Worm (Caenorhabditis elegans) whole organism, L1 larva: ENCODE data around the gene Y57G11C.36.

Source experiments
- C04F5.9 ChIP-seq: sonication (generic microtip); optimal IDR thresholded peaks from 2 replicates; lab custom pipeline; 2016; ENCODE audit warnings: missing genetic modification characterization, missing compliant biosample characterization
- aha-1 ChIP-seq: fragments of 150-350 bp; optimal IDR thresholded peaks from 2 replicates; lab custom pipeline; 2014; ENCODE audit warnings: missing biosample characterization, missing genetic modification characterization
- alr-1 ChIP-seq: fragments of 200-800 bp; sonication (Bioruptor generic); optimal IDR thresholded peaks from 2 replicates; lab custom pipeline; 2018; ENCODE audit warnings: borderline replicate concordance, mild to moderate bottlenecking, missing genetic modification characterization, missing compliant biosample characterization
- aly-2 ChIP-seq: fragments of 150-350 bp; optimal IDR thresholded peaks from 2 replicates; lab custom pipeline; 2014; ENCODE audit warnings: missing biosample characterization, missing genetic modification characterization
- ama-1 ChIP-seq: fragments of 150-350 bp; optimal IDR thresholded peaks from 2 replicates; lab custom pipeline; 2014
- blmp-1 ChIP-seq: fragments of 150-350 bp; optimal IDR thresholded peaks from 2 replicates; lab custom pipeline; 2014; ENCODE audit warnings: missing biosample characterization, missing genetic modification characterization
- ceh-8 ChIP-seq: fragments of 200-800 bp; sonication (Bioruptor generic); optimal IDR thresholded peaks from 2 replicates; lab custom pipeline; 2018; ENCODE audit warnings: mild to moderate bottlenecking, missing genetic modification characterization, moderate library complexity, missing compliant biosample characterization
- dpl-1 ChIP-seq, 3 experiments: fragments of 150-350 bp in 2 of 3; sonication (generic microtip) in 1 of 3; optimal IDR thresholded peaks; 2 replicates each; lab custom pipeline; 2014 to 2017; ENCODE audit warnings: missing biosample characterization in 3 of 3, missing genetic modification characterization in 3 of 3, missing genetic modification reagents in 3 of 3
- efl-1 ChIP-seq, 4 experiments: fragments of 150-350 bp; optimal IDR thresholded peaks in 3 of 4; peaks in 1 of 4; 1 replicate in 1 of 4; 2 replicates in 3 of 4; lab custom pipeline; 2014; ENCODE audit warnings: missing biosample characterization in 2 of 4, missing genetic modification characterization in 2 of 4, missing genetic modification reagents in 2 of 4
- efl-3 ChIP-seq: fragments of 200-800 bp; sonication (Bioruptor generic); optimal IDR thresholded peaks from 2 replicates; lab custom pipeline; 2018; ENCODE audit warnings: mild to moderate bottlenecking, missing genetic modification characterization, missing compliant biosample characterization
- elt-2 ChIP-seq: sonication (generic microtip); optimal IDR thresholded peaks from 2 replicates; lab custom pipeline; 2016; ENCODE audit warnings: missing genetic modification characterization, mild to moderate bottlenecking, inconsistent platforms, missing compliant biosample characterization, missing genetic modification reagents
- elt-3 ChIP-seq, 6 experiments: fragments of 150-350 bp in 1 of 6; sonication (generic microtip); optimal IDR thresholded peaks; 2 replicates each; lab custom pipeline; 2017 to 2018; ENCODE audit warnings: missing biosample characterization in 6 of 6, missing genetic modification characterization in 6 of 6, inconsistent platforms in 1 of 6
- fkh-4 ChIP-seq: sonication (generic microtip); optimal IDR thresholded peaks from 2 replicates; lab custom pipeline; 2016; ENCODE audit warnings: missing compliant biosample characterization, missing genetic modification characterization, borderline replicate concordance
- fkh-8 ChIP-seq: sonication (generic microtip); optimal IDR thresholded peaks from 2 replicates; lab custom pipeline; 2016; ENCODE audit warnings: mild to moderate bottlenecking, missing genetic modification characterization, missing compliant biosample characterization
- hlh-17 ChIP-seq: fragments of 200-800 bp; sonication (Bioruptor generic); optimal IDR thresholded peaks from 2 replicates; lab custom pipeline; 2018; ENCODE audit warnings: missing genetic modification characterization, mild to moderate bottlenecking, missing compliant biosample characterization, moderate library complexity, borderline replicate concordance
- hlh-4 ChIP-seq: sonication (generic microtip); optimal IDR thresholded peaks from 2 replicates; lab custom pipeline; 2016; ENCODE audit warnings: mild to moderate bottlenecking, missing genetic modification characterization, missing compliant biosample characterization
- jun-1 ChIP-seq: fragments of 150-350 bp; optimal IDR thresholded peaks from 2 replicates; lab custom pipeline; 2014; ENCODE audit warnings: missing biosample characterization, missing genetic modification reagents, missing genetic modification characterization
- lin-14 ChIP-seq: fragments of 200-800 bp; sonication (Bioruptor generic); optimal IDR thresholded peaks from 2 replicates; lab custom pipeline; 2018; ENCODE audit warnings: mild to moderate bottlenecking, missing genetic modification characterization, moderate library complexity, missing compliant biosample characterization
- lin-15B ChIP-seq: fragments of 150-350 bp; sonication (generic microtip); optimal IDR thresholded peaks from 3 replicates; lab custom pipeline; 2014; ENCODE audit warnings: missing biosample characterization, missing genetic modification characterization
- lin-39 ChIP-seq: fragments of 150-350 bp; optimal IDR thresholded peaks from 2 replicates; lab custom pipeline; 2014; ENCODE audit warnings: missing biosample characterization, missing genetic modification reagents, missing genetic modification characterization
- lir-3 ChIP-seq: sonication (generic microtip); optimal IDR thresholded peaks from 2 replicates; lab custom pipeline; 2016; ENCODE audit warnings: mild to moderate bottlenecking, missing genetic modification characterization, moderate library complexity, missing compliant biosample characterization; ENCODE audit not compliant: poor library complexity
- lsy-2 ChIP-seq, 2 experiments: fragments of 150-350 bp; optimal IDR thresholded peaks; 2 replicates each; lab custom pipeline; 2014; ENCODE audit warnings: missing biosample characterization in 2 of 2, missing genetic modification characterization in 2 of 2
- mab-9 ChIP-seq: fragments of 200-800 bp; sonication (Bioruptor generic); IDR thresholded peaks from 2 replicates; pipeline ENCODE4 v1.3.6; 2022; ENCODE audit warnings: missing genetic modification reagents, missing genetic modification characterization, missing compliant biosample characterization
- mep-1 ChIP-seq: fragments of 150-350 bp; optimal IDR thresholded peaks from 2 replicates; lab custom pipeline; 2014; ENCODE audit warnings: missing biosample characterization, missing genetic modification characterization
- nhr-11 ChIP-seq: fragments of 150-350 bp; optimal IDR thresholded peaks from 2 replicates; lab custom pipeline; 2014; ENCODE audit warnings: missing biosample characterization, missing genetic modification characterization
- nhr-19 ChIP-seq: fragments of 200-800 bp; sonication (Bioruptor generic); conservative IDR thresholded peaks from 2 replicates; pipeline ENCODE4 v1.3.6; 2022; ENCODE audit warnings: missing genetic modification characterization, missing compliant biosample characterization
- nhr-28 ChIP-seq: fragments of 150-350 bp; optimal IDR thresholded peaks from 2 replicates; lab custom pipeline; 2014; ENCODE audit warnings: missing biosample characterization, missing genetic modification characterization
- nhr-84 ChIP-seq: sonication (generic microtip); optimal IDR thresholded peaks from 2 replicates; lab custom pipeline; 2017; ENCODE audit warnings: missing biosample characterization, missing genetic modification characterization
- pax-3 ChIP-seq: fragments of 200-800 bp; sonication (Bioruptor generic); optimal IDR thresholded peaks from 2 replicates; lab custom pipeline; 2018; ENCODE audit warnings: mild to moderate bottlenecking, missing genetic modification characterization, moderate library complexity, missing compliant biosample characterization
- pqm-1 ChIP-seq: sonication (generic microtip); optimal IDR thresholded peaks from 3 replicates; lab custom pipeline; 2017; ENCODE audit warnings: missing biosample characterization, missing genetic modification characterization
- rnt-1 ChIP-seq: sonication (generic microtip); optimal IDR thresholded peaks from 2 replicates; lab custom pipeline; 2016; ENCODE audit warnings: mild to moderate bottlenecking, missing genetic modification characterization, moderate library complexity, missing compliant biosample characterization
- skn-1 ChIP-seq: fragments of 150-350 bp; optimal IDR thresholded peaks from 2 replicates; lab custom pipeline; 2014; ENCODE audit warnings: missing biosample characterization, missing genetic modification characterization
- snpc-4 ChIP-seq: fragments of 150-350 bp; optimal IDR thresholded peaks from 2 replicates; lab custom pipeline; 2014; ENCODE audit warnings: missing biosample characterization, missing genetic modification characterization
- swsn-7 ChIP-seq: sonication (generic microtip); optimal IDR thresholded peaks from 2 replicates; lab custom pipeline; 2016; ENCODE audit warnings: missing genetic modification characterization, missing compliant biosample characterization
- unc-130 ChIP-seq: fragments of 150-350 bp; optimal IDR thresholded peaks from 2 replicates; lab custom pipeline; 2017; ENCODE audit warnings: missing biosample characterization, missing genetic modification characterization, inconsistent platforms
- unc-30 ChIP-seq: sonication (generic microtip); optimal IDR thresholded peaks from 2 replicates; lab custom pipeline; 2017; ENCODE audit warnings: missing biosample characterization, missing genetic modification characterization
- unc-86 ChIP-seq: sonication (generic microtip); optimal IDR thresholded peaks from 2 replicates; lab custom pipeline; 2016; ENCODE audit warnings: missing genetic modification characterization, missing compliant biosample characterization
- ztf-11 ChIP-seq, 2 experiments: sonication (generic microtip); optimal IDR thresholded peaks; 2 replicates each; lab custom pipeline; 2016 to 2017; ENCODE audit warnings: missing genetic modification characterization in 2 of 2, missing biosample characterization in 1 of 2, missing compliant biosample characterization in 1 of 2
- ztf-4 ChIP-seq: fragments of 150-350 bp; optimal IDR thresholded peaks from 2 replicates; lab custom pipeline; 2014; ENCODE audit warnings: missing biosample characterization, missing genetic modification characterization

The Y57G11C.36 gene

ce11 chrIV:14767693-14768251 is 5.8 kb downstream of the Y57G11C.36 start, which contains the start of the genes mrps-7 and Y57G11C.3 (continued):
- TF ChIP-seq mab-9 (GFP tag; lab: Robert Waterston, UW) (peak; percentile 82), lir-3 (tag; lab: Kevin White, UChicago) (peak; percentile 71), efl-3 (no peak), jun-1 (tag; lab: Kevin White, UChicago) (peak; percentile 87), ztf-4 (tag; lab: Kevin White, UChicago) (peak; percentile 70), ama-1 (peak; percentile 84), rnt-1 (tag; lab: Kevin White, UChicago) (peak; percentile 95), fkh-8 (tag; lab: Kevin White, UChicago) (peak; percentile 95), nhr-84 (tag; lab: Kevin White, UChicago) (no peak), unc-130 (tag; lab: Kevin White, UChicago) (peak; percentile 93), nhr-11 (tag; lab: Kevin White, UChicago) (peak; percentile 77), pax-3 (tag; lab: Kevin White, UChicago) (peak; percentile 87), unc-30 (tag; lab: Kevin White, UChicago) (no peak), lin-14 (peak; percentile 96), C04F5.9 (tag; lab: Kevin White, UChicago) (peak; percentile 76), elt-3 (tag; optimal IDR thresholded peaks at IDR 0.05; lab: Kevin White, UChicago) (peak in 3 of 6 experiments; percentile 42 to 93 (median 91)), hlh-4 (tag; lab: Kevin White, UChicago) (no peak), mep-1 (tag; lab: Kevin White, UChicago) (peak; percentile 90), nhr-28 (tag; lab: Kevin White, UChicago) (no peak), fkh-4 (peak; percentile 57), nhr-19 (GFP tag; lab: Robert Waterston, UW) (peak; percentile 94), swsn-7 (tag; lab: Kevin White, UChicago) (peak; percentile 96), lin-39 (peak; percentile 89), ceh-8 (GFP tag; lab: Kevin White, UChicago) (peak; percentile 88), elt-2 (peak; percentile 65), hlh-17 (no peak), dpl-1 (GFP tag; optimal IDR thresholded peaks at IDR 0.05; lab: Kevin White, UChicago) (peak; percentile 81 to 86 (median 86)), pqm-1 (tag; lab: Kevin White, UChicago) (peak; percentile 13), lsy-2 (tag; optimal IDR thresholded peaks at IDR 0.05; lab: Kevin White, UChicago) (peak; percentile 95 to 96), lin-15B (tag; lab: Kevin White, UChicago) (peak; percentile 97), efl-1 (optimal IDR thresholded peaks at IDR 0.05; lab: Kevin White, UChicago) (peak; percentile 91 to 95), efl-1 (GFP tag; optimal IDR thresholded peaks at IDR 0.05 in 1 of 2; lab: Kevin White, UChicago) (peak; percentile 84 to 99)
- TF ChIP-seq, all 84 proteins: peak for 67

ce11 chrIV:14766382-14766781 is 7.2 kb downstream of the Y57G11C.36 start, which contains the start of gene vti-1:
vti-1 (minus strand) TSS chrIV:14766665.
- TF ChIP-seq alr-1 (tag; lab: Kevin White, UChicago) (no peak), ztf-11 (tag; optimal IDR thresholded peaks at IDR 0.05; lab: Kevin White, UChicago) (no peak), lin-39 (no peak), snpc-4 (tag; lab: Kevin White, UChicago) (no peak), swsn-7 (tag; lab: Kevin White, UChicago) (no peak), unc-86 (tag; lab: Kevin White, UChicago) (no peak), blmp-1 (tag; lab: Kevin White, UChicago) (no peak)
- TF ChIP-seq, all 84 proteins: peak for 0

DNA sequence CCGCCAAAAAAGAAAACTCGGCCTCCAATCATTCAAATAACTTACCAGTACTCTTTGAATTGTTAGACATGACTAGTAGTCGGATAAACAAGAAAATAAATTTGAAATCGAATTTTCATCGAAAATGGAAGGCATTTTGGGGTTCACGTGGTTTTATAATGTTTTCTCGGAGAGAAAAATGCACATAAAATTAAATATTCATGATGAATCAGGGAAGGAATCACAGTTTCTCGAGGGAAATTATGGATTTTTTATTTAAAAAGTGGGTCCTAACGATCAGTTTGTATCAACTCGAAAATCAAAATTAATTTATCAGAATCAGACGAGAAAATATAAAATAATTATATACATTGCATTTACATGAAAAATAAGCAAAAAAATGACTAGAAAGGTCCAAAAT is 8.2 kb downstream of the Y57G11C.36 start, which contains the start of gene Y57G11C.5:
TSS of gene Y57G11C.5 (minus strand) at position 101 of the 400 bp plus-strand sequence.
- TF ChIP-seq mab-9 (GFP tag; lab: Robert Waterston, UW) (no peak), aha-1 (tag; lab: Kevin White, UChicago) (no peak), aly-2 (tag; lab: Kevin White, UChicago) (no peak), skn-1 (tag; lab: Kevin White, UChicago) (no peak)
